Fruit fly (Drosophila melanogaster): ENCODE results near the gene Ac3.

Ac3 gene

DNA sequence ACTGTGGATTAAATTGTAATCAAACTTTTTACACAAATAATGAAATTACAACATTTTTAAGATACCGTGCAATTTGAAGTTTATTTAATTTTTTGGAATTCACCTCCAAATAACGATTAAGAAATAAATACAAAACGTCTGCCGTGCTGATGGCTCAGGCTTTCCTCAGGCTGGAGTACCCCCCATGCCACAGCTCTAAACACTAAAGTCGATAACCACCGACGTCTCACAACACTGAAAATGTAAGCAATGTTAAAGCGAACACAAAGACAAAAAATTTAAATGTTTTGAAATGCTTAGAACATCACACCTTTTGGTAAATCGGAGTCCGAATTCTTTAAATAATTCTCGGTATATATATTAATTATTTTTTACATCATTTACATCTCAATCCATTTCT is 25.0 kb downstream of the Ac3 start (continued):
- no peak for TF ChIP-seq CG10669 (GFP tag; optimal IDR thresholded peaks at IDR 0.05)
- TF ChIP-seq Sox15 (GFP tag; optimal IDR thresholded peaks at IDR 0.05) = peak; percentile 23
- TF ChIP-seq ss (GFP tag; optimal IDR thresholded peaks at IDR 0.05) = no peak
- no peak; the same call in 2 of the 3 replicates for TF ChIP-seq eg (GFP tag; IDR thresholded peaks at IDR 0.05)
- TF ChIP-seq Eip93F (GFP tag; optimal IDR thresholded peaks at IDR 0.05) = no peak
- peak; percentile 62 for TF ChIP-seq lz (GFP tag; optimal IDR thresholded peaks at IDR 0.05)
- no peak for TF ChIP-seq CG32006 (GFP tag; optimal IDR thresholded peaks at IDR 0.05)
- TF ChIP-seq CG6808 (GFP tag; optimal IDR thresholded peaks at IDR 0.05) = no peak
- no peak for TF ChIP-seq CG3919 (GFP tag; optimal IDR thresholded peaks at IDR 0.05)
- TF ChIP-seq CG8632 (GFP tag; optimal IDR thresholded peaks at IDR 0.05) = peak; percentile 13
- TF ChIP-seq Sox14 (GFP tag; optimal IDR thresholded peaks at IDR 0.05) = peak; percentile 87
- no peak for TF ChIP-seq fkh (GFP tag; optimal IDR thresholded peaks at IDR 0.05)
- peak; percentile 58 for TF ChIP-seq pdm3 (GFP tag; optimal IDR thresholded peaks at IDR 0.05)
- peak; percentile 60 for TF ChIP-seq CG10631 (GFP tag; optimal IDR thresholded peaks at IDR 0.05)
- TF ChIP-seq OdsH (GFP tag; optimal IDR thresholded peaks at IDR 0.05) = peak; percentile 47
- TF ChIP-seq Ets21C (GFP tag; optimal IDR thresholded peaks at IDR 0.05) = no peak
- TF ChIP-seq acj6 (GFP tag; optimal IDR thresholded peaks at IDR 0.05) = peak; percentile 47
- TF ChIP-seq CG31627 (GFP tag; optimal IDR thresholded peaks at IDR 0.05) = peak; percentile 60
- no peak for TF ChIP-seq CG11762 (GFP tag; optimal IDR thresholded peaks at IDR 0.05; ENCODE audit: insufficient read depth)
- TF ChIP-seq CG4318 (GFP tag; optimal IDR thresholded peaks at IDR 0.05) = peak; percentile 6
- TF ChIP-seq dac (GFP tag; optimal IDR thresholded peaks at IDR 0.05) = peak; percentile 9
- peak; percentile 59 for TF ChIP-seq Hr39 (GFP tag; optimal IDR thresholded peaks at IDR 0.05)
- no peak for TF ChIP-seq Lpt (GFP tag; optimal IDR thresholded peaks at IDR 0.05)
- TF ChIP-seq Eip78C (GFP tag) = peak; percentile 79
- TF ChIP-seq spab (GFP tag; optimal IDR thresholded peaks at IDR 0.05) = no peak
- TF ChIP-seq CG15336 (GFP tag; IDR thresholded peaks at IDR 0.05) = no peak
- peak; percentile 55 for TF ChIP-seq Eip75B (GFP tag; optimal IDR thresholded peaks at IDR 0.05)

DNA sequence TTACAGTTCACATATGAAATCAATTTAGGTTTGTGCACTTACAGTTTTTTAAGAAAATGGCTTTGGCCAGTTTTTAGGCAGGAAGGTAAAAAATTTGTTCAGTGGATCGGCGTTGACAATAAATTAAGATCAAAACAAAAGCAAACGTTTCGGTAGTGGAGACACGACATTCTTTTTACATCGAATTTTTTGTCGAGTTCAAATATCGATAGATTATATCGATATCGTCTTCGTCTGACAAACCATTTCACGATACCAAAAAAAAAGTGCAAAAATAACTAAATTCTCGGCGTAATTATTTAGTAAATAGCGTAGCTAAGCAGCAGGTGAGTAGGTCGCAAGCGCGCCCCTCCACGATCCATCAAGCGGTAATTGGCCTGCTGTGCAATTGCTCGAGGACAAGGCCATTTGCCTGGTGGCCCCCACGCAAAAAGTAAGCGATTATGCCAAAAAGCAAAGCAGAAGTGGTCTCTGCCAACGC is 26.2 kb downstream of the Ac3 start, which contains the start of gene Cul2:
TSS of gene Cul2 (plus strand) at position 207 of the 481 bp plus-strand sequence.
- TF ChIP-seq CG4318 (GFP tag; optimal IDR thresholded peaks at IDR 0.05) (peak; percentile 30), topi (GFP tag; optimal IDR thresholded peaks at IDR 0.05) (peak; percentile 32), CG3032 (tag; optimal IDR thresholded peaks at IDR 0.05) (peak; percentile 53), esn (GFP tag; optimal IDR thresholded peaks at IDR 0.05) (peak; percentile 34), CG15336 (GFP tag; IDR thresholded peaks at IDR 0.05) (no peak), Sox15 (GFP tag; optimal IDR thresholded peaks at IDR 0.05) (peak; percentile 28), Ets21C (GFP tag; optimal IDR thresholded peaks at IDR 0.05) (peak; percentile 7), CG9139 (GFP tag; optimal IDR thresholded peaks at IDR 0.05) (no peak), spab (GFP tag; optimal IDR thresholded peaks at IDR 0.05) (no peak), Met (GFP tag; optimal IDR thresholded peaks at IDR 0.05) (no peak), Gug (GFP tag; IDR thresholded peaks at IDR 0.05) (no peak), CG3919 (GFP tag; optimal IDR thresholded peaks at IDR 0.05) (no peak), fkh (GFP tag; optimal IDR thresholded peaks at IDR 0.05) (no peak), CG32006 (GFP tag; optimal IDR thresholded peaks at IDR 0.05) (no peak), OdsH (GFP tag; optimal IDR thresholded peaks at IDR 0.05) (peak; percentile 38), Eip75B (GFP tag; optimal IDR thresholded peaks at IDR 0.05) (no peak), Sox14 (GFP tag; optimal IDR thresholded peaks at IDR 0.05) (peak; percentile 69), CG6276 (GFP tag; optimal IDR thresholded peaks at IDR 0.05) (no peak), CG11902 (GFP tag; optimal IDR thresholded peaks at IDR 0.05) (no peak), CG6792 (GFP tag; optimal IDR thresholded peaks at IDR 0.05) (no peak), ss (GFP tag; optimal IDR thresholded peaks at IDR 0.05) (no peak), CG10669 (GFP tag; optimal IDR thresholded peaks at IDR 0.05) (no peak), Sox102F (GFP tag; optimal IDR thresholded peaks at IDR 0.05) (no peak), svp (GFP tag) (no peak), acj6 (GFP tag; optimal IDR thresholded peaks at IDR 0.05) (no peak), salr (GFP tag; optimal IDR thresholded peaks at IDR 0.05) (no peak), Hr39 (GFP tag; optimal IDR thresholded peaks at IDR 0.05) (no peak), Eip78C (GFP tag) (peak; percentile 57), CG11762 (GFP tag; optimal IDR thresholded peaks at IDR 0.05; ENCODE audit: insufficient read depth) (no peak), fd85E (GFP tag; optimal IDR thresholded peaks at IDR 0.05) (no peak), CG6854 (GFP tag; optimal IDR thresholded peaks at IDR 0.05) (no peak), CG10631 (GFP tag; optimal IDR thresholded peaks at IDR 0.05) (peak; percentile 46), lz (GFP tag; optimal IDR thresholded peaks at IDR 0.05) (peak; percentile 41), CG31627 (GFP tag; optimal IDR thresholded peaks at IDR 0.05) (peak; percentile 64), Eip93F (GFP tag; optimal IDR thresholded peaks at IDR 0.05) (no peak), CG11294 (GFP tag; IDR thresholded peaks at IDR 0.05) (no peak), vri (GFP tag; optimal IDR thresholded peaks at IDR 0.05) (no peak), cyc (GFP tag; optimal IDR thresholded peaks at IDR 0.05) (peak; percentile 52), Hr38 (GFP tag; optimal IDR thresholded peaks at IDR 0.05) (no peak), CG6163 (GFP tag; IDR thresholded peaks at IDR 0.05) (no peak), Smox (GFP tag; optimal IDR thresholded peaks at IDR 0.05) (no peak)
